Fruit fly (Drosophila melanogaster) whole organism, embryonic: Measurements from ENCODE around the gene MBD-like.

ENCODE experiments used
- Abd-B ChIP-seq: fragments of 200-800 bp; sonication (Bioruptor generic); optimal IDR thresholded peaks from 2 replicates; lab custom pipeline; 2018; ENCODE audit warnings: missing biosample characterization, mild to moderate bottlenecking, missing genetic modification characterization, moderate library complexity
- Antp ChIP-seq: fragments of 200-800 bp; sonication (Bioruptor generic); optimal IDR thresholded peaks from 3 replicates; lab custom pipeline; 2016; ENCODE audit warnings: missing biosample characterization, missing genetic modification characterization
- Asciz ChIP-seq: fragments of 200-800 bp; sonication (Bioruptor generic); optimal IDR thresholded peaks from 2 replicates; lab custom pipeline; 2017; ENCODE audit warnings: missing biosample characterization, mild to moderate bottlenecking, missing genetic modification characterization, missing genetic modification reagents
- CG10431 ChIP-seq: fragments of 200-800 bp; sonication (Bioruptor generic); optimal IDR thresholded peaks from 3 replicates; lab custom pipeline; 2018; ENCODE audit warnings: missing biosample characterization, mild to moderate bottlenecking, missing genetic modification characterization
- CG11560 ChIP-seq: fragments of 200-800 bp; sonication (Bioruptor generic); IDR thresholded peaks from 3 replicates; pipeline ENCODE4 v1.3.6; 2022; ENCODE audit warnings: missing biosample characterization, missing genetic modification characterization
- CG12155 ChIP-seq: fragments of 200-800 bp; sonication (Bioruptor generic); optimal IDR thresholded peaks from 3 replicates; lab custom pipeline; 2016; ENCODE audit warnings: missing biosample characterization, missing genetic modification characterization
- CG12219 ChIP-seq: fragments of 200-800 bp; sonication (Bioruptor generic); optimal IDR thresholded peaks from 3 replicates; lab custom pipeline; 2018; ENCODE audit warnings: missing biosample characterization, mild to moderate bottlenecking, missing genetic modification characterization
- CG13424 ChIP-seq: fragments of 200-800 bp; sonication (Bioruptor generic); optimal IDR thresholded peaks from 2 replicates; lab custom pipeline; 2019; ENCODE audit warnings: missing biosample characterization, mild to moderate bottlenecking, missing genetic modification characterization, moderate library complexity
- CG14965 ChIP-seq: fragments of 200-800 bp; sonication (Bioruptor generic); optimal IDR thresholded peaks from 2 replicates; lab custom pipeline; 2016; ENCODE audit warnings: missing biosample characterization, missing genetic modification characterization, borderline replicate concordance
- CG15073 ChIP-seq: fragments of 200-800 bp; sonication (Bioruptor generic); optimal IDR thresholded peaks from 2 replicates; lab custom pipeline; 2016; ENCODE audit warnings: missing biosample characterization, missing genetic modification characterization
- CG15601 ChIP-seq: fragments of 200-800 bp; sonication (Bioruptor generic); optimal IDR thresholded peaks from 3 replicates; lab custom pipeline; 2019; ENCODE audit warnings: missing biosample characterization, mild to moderate bottlenecking, missing genetic modification characterization, moderate library complexity
- CG1647 ChIP-seq: fragments of 200-800 bp; sonication (Bioruptor generic); optimal IDR thresholded peaks from 3 replicates; lab custom pipeline; 2016; ENCODE audit warnings: missing biosample characterization, missing genetic modification characterization
- CG17829 ChIP-seq: fragments of 200-800 bp; optimal IDR thresholded peaks from 2 replicates; lab custom pipeline; 2019; ENCODE audit warnings: missing biosample characterization, mild to moderate bottlenecking, missing genetic modification characterization, moderate library complexity
- CG2120 ChIP-seq: fragments of 200-800 bp; sonication (Bioruptor generic); optimal IDR thresholded peaks from 3 replicates; lab custom pipeline; 2016; ENCODE audit warnings: missing biosample characterization, missing genetic modification characterization
- CG32767 ChIP-seq: fragments of 200-800 bp; sonication (Bioruptor generic); IDR thresholded peaks from 2 replicates; pipeline ENCODE4 v1.3.6; 2022; ENCODE audit warnings: missing biosample characterization, missing genetic modification characterization
- CG6254 ChIP-seq: fragments of 200-800 bp; sonication (Bioruptor generic); optimal IDR thresholded peaks from 3 replicates; lab custom pipeline; 2017; ENCODE audit warnings: mild to moderate bottlenecking, missing biosample characterization, missing genetic modification reagents, missing genetic modification characterization
- CG7357 ChIP-seq: fragments of 200-800 bp; sonication (Bioruptor generic); IDR thresholded peaks from 3 replicates; pipeline ENCODE4 v1.3.6; 2022; ENCODE audit warnings: missing biosample characterization, missing genetic modification characterization
- CG7839 ChIP-seq: fragments of 200-800 bp; sonication (Bioruptor generic); optimal IDR thresholded peaks from 3 replicates; lab custom pipeline; 2018; ENCODE audit warnings: missing biosample characterization, mild to moderate bottlenecking, missing genetic modification characterization, moderate library complexity
- CG8388 ChIP-seq: fragments of 200-800 bp; sonication (Bioruptor generic); optimal IDR thresholded peaks from 2 replicates; lab custom pipeline; 2019; ENCODE audit warnings: missing biosample characterization, mild to moderate bottlenecking, missing genetic modification characterization, moderate library complexity
- Dll ChIP-seq: fragments of 200-800 bp; sonication (Bioruptor generic); IDR thresholded peaks from 4 replicates; pipeline ENCODE4 v1.3.6; 2022; ENCODE audit warnings: missing biosample characterization, missing genetic modification characterization; ENCODE audit not compliant: partially characterized antibody
- Dref ChIP-seq: fragments of 200-800 bp; sonication (Bioruptor generic); IDR thresholded peaks from 2 replicates; pipeline ENCODE4 v1.3.6; 2022; ENCODE audit warnings: missing biosample characterization, missing genetic modification characterization
- Elba2 ChIP-seq: fragments of 200-800 bp; sonication (Bioruptor generic); optimal IDR thresholded peaks from 3 replicates; lab custom pipeline; 2016; ENCODE audit warnings: missing biosample characterization, missing genetic modification characterization
- GATAe ChIP-seq: fragments of 200-800 bp; sonication (Bioruptor generic); conservative IDR thresholded peaks from 2 replicates; pipeline ENCODE4 v1.3.6; 2022; ENCODE audit warnings: missing biosample characterization, missing genetic modification characterization
- H2.0 ChIP-seq: fragments of 200-800 bp; sonication (Bioruptor generic); IDR thresholded peaks from 2 replicates; pipeline ENCODE4 v1.3.6; 2022; ENCODE audit warnings: missing biosample characterization, missing genetic modification characterization
- HLH4C ChIP-seq: fragments of 200-800 bp; sonication (Bioruptor generic); IDR thresholded peaks from 3 replicates; pipeline ENCODE4 v1.3.6; 2022; ENCODE audit warnings: missing biosample characterization, missing genetic modification characterization; ENCODE audit not compliant: partially characterized antibody
- HLHmδ ChIP-seq: fragments of 200-800 bp; sonication (Bioruptor generic); optimal IDR thresholded peaks from 2 replicates; lab custom pipeline; 2018; ENCODE audit warnings: missing biosample characterization, mild to moderate bottlenecking, missing genetic modification characterization, moderate library complexity
- Hey ChIP-seq: fragments of 200-800 bp; sonication (Bioruptor generic); optimal IDR thresholded peaks from 3 replicates; lab custom pipeline; 2018; ENCODE audit warnings: missing biosample characterization, mild to moderate bottlenecking, missing genetic modification characterization
- HmgD ChIP-seq: fragments of 200-800 bp; sonication (Bioruptor generic); optimal IDR thresholded peaks from 3 replicates; lab custom pipeline; 2016; ENCODE audit warnings: missing biosample characterization, missing genetic modification characterization
- Hsf ChIP-seq: fragments of 200-800 bp; sonication (Bioruptor generic); optimal IDR thresholded peaks from 3 replicates; lab custom pipeline; 2016; ENCODE audit warnings: missing biosample characterization, missing genetic modification characterization
- Lhr ChIP-seq: fragments of 200-800 bp; sonication (Bioruptor generic); optimal IDR thresholded peaks from 3 replicates; lab custom pipeline; 2017; ENCODE audit warnings: mild to moderate bottlenecking, missing biosample characterization, missing genetic modification reagents, missing genetic modification characterization
- Mad ChIP-seq: fragments of 200-800 bp; sonication (Bioruptor generic); optimal IDR thresholded peaks from 2 replicates; lab custom pipeline; 2016; ENCODE audit warnings: missing biosample characterization, missing genetic modification characterization
- Sox102F ChIP-seq: fragments of 200-800 bp; sonication (Bioruptor generic); optimal IDR thresholded peaks from 2 replicates; lab custom pipeline; 2018; ENCODE audit warnings: missing biosample characterization, mild to moderate bottlenecking, missing genetic modification characterization, moderate library complexity
- Vsx1 ChIP-seq: fragments of 200-800 bp; sonication (Bioruptor generic); optimal IDR thresholded peaks from 2 replicates; lab custom pipeline; 2017; ENCODE audit warnings: missing biosample characterization, mild to moderate bottlenecking, missing genetic modification characterization, missing genetic modification reagents
- Xbp1 ChIP-seq: fragments of 200-800 bp; sonication (Bioruptor generic); optimal IDR thresholded peaks from 3 replicates; lab custom pipeline; 2016; ENCODE audit warnings: missing biosample characterization, mild to moderate bottlenecking, missing genetic modification characterization
- bcd ChIP-seq: fragments of 200-800 bp; sonication (Bioruptor generic); optimal IDR thresholded peaks from 2 replicates; lab custom pipeline; 2017; ENCODE audit warnings: missing biosample characterization, mild to moderate bottlenecking, missing genetic modification characterization
- cad ChIP-seq: fragments of >200 bp; optimal IDR thresholded peaks from 2 replicates; lab custom pipeline; 2017; ENCODE audit warnings: missing biosample characterization, missing genetic modification characterization
- corto ChIP-seq: fragments of 200-800 bp; sonication (Bioruptor generic); optimal IDR thresholded peaks from 2 replicates; lab custom pipeline; 2016; ENCODE audit warnings: missing biosample characterization, mild to moderate bottlenecking, missing genetic modification characterization, moderate library complexity
- crp ChIP-seq, 2 experiments: fragments of 200-800 bp; sonication (Bioruptor generic); optimal IDR thresholded peaks; 2 replicates in 1 of 2; 3 replicates in 1 of 2; lab custom pipeline; 2017; ENCODE audit warnings: missing biosample characterization in 2 of 2, missing genetic modification characterization in 2 of 2, mild to moderate bottlenecking in 1 of 2, moderate library complexity in 1 of 2
- fd96Cb ChIP-seq: fragments of 200-800 bp; sonication (Bioruptor generic); optimal IDR thresholded peaks from 2 replicates; lab custom pipeline; 2018; ENCODE audit warnings: missing biosample characterization, mild to moderate bottlenecking, missing genetic modification characterization, moderate library complexity
- grau ChIP-seq: fragments of 200-800 bp; optimal IDR thresholded peaks from 3 replicates; lab custom pipeline; 2019; ENCODE audit warnings: missing biosample characterization, mild to moderate bottlenecking, missing genetic modification characterization, moderate library complexity
- hb ChIP-seq: fragments of 200-800 bp; sonication (Bioruptor generic); IDR thresholded peaks from 3 replicates; pipeline ENCODE4 v1.3.6; 2022; ENCODE audit warnings: missing biosample characterization, missing genetic modification characterization; ENCODE audit not compliant: partially characterized antibody
- hkb ChIP-seq, 2 experiments: fragments of 200-800 bp in 1 of 2; fragments of >200 bp in 1 of 2; sonication (Bioruptor generic) in 1 of 2; IDR thresholded peaks in 1 of 2; optimal IDR thresholded peaks in 1 of 2; 2 replicates each; pipeline versions ENCODE4 v1.3.6 to Lab custom; 2017 to 2022; ENCODE audit warnings: missing biosample characterization in 1 of 2, missing genetic modification characterization in 1 of 2
- pan ChIP-seq, 4 experiments: fragments of >200 bp in 3 of 4; fragments of 200-800 bp in 1 of 4; sonication (Bioruptor generic) in 1 of 4; optimal IDR thresholded peaks in 3 of 4; IDR thresholded peaks in 1 of 4; 2 replicates each; pipeline versions ENCODE4 v1.3.6 to Lab custom; 2017 to 2022; ENCODE audit warnings: missing biosample characterization in 2 of 4, missing genetic modification characterization in 2 of 4, mixed read lengths in 1 of 4
- pfk ChIP-seq: fragments of 200-800 bp; sonication (Bioruptor generic); optimal IDR thresholded peaks from 2 replicates; lab custom pipeline; 2018; ENCODE audit warnings: missing biosample characterization, mild to moderate bottlenecking, missing genetic modification characterization, moderate library complexity
- psq ChIP-seq: fragments of 200-800 bp; sonication (Bioruptor generic); optimal IDR thresholded peaks from 2 replicates; lab custom pipeline; 2017; ENCODE audit warnings: missing biosample characterization, missing genetic modification characterization
- sqz ChIP-seq: fragments of 200-800 bp; sonication (Bioruptor generic); optimal IDR thresholded peaks from 3 replicates; lab custom pipeline; 2018; ENCODE audit warnings: missing biosample characterization, mild to moderate bottlenecking, missing genetic modification characterization
- tgo ChIP-seq: fragments of 200-800 bp; sonication (Bioruptor generic); IDR thresholded peaks from 3 replicates; pipeline ENCODE4 v1.3.6; 2022; ENCODE audit warnings: missing biosample characterization, missing genetic modification characterization
- unpg ChIP-seq: fragments of 200-800 bp; sonication (Bioruptor generic); optimal IDR thresholded peaks from 3 replicates; lab custom pipeline; 2018; ENCODE audit warnings: missing biosample characterization, mild to moderate bottlenecking, missing genetic modification characterization, moderate library complexity
- wek ChIP-seq: fragments of 200-800 bp; sonication (Bioruptor generic); optimal IDR thresholded peaks from 3 replicates; lab custom pipeline; 2018; ENCODE audit warnings: missing biosample characterization, mild to moderate bottlenecking, missing genetic modification characterization, moderate library complexity

Gene MBD-like

dm6 chr3R:9534125-9534496 lies 25.4 kb upstream of the MBD-like start (continued):
- TF ChIP-seq cad (GFP tag; lab: Kevin White, UChicago) (no peak), Asciz (GFP tag; lab: Kevin White, UChicago) (peak; percentile 96), hkb (optimal IDR thresholded peaks at IDR 0.05; lab: Kevin White, UChicago) (no peak), hkb (GFP tag; IDR thresholded peaks at IDR 0.05; lab: Robert Waterston, UW) (peak; percentile 93), psq (GFP tag; lab: Kevin White, UChicago) (peak; percentile 72), Lhr (GFP tag; lab: Kevin White, UChicago) (peak; percentile 89), tgo (GFP tag; lab: Robert Waterston, UW) (peak; percentile 91), CG15073 (GFP tag; lab: Kevin White, UChicago) (peak; percentile 76), CG10431 (peak; percentile 82), crp (GFP tag; optimal IDR thresholded peaks at IDR 0.05; lab: Kevin White, UChicago) (peak in 1 of 2 experiments; percentile 46), CG6254 (GFP tag; lab: Kevin White, UChicago) (peak; percentile 93), CG8388 (peak; percentile 96), Hsf (peak; percentile 92), CG2120 (GFP tag; lab: Kevin White, UChicago) (peak; percentile 89), unpg (GFP tag; lab: Kevin White, UChicago) (peak; percentile 97), sqz (GFP tag; lab: Kevin White, UChicago) (peak; percentile 86), HmgD (peak; percentile 9), CG7357 (GFP tag; lab: Robert Waterston, UW) (peak; percentile 82), CG17829 (tag; lab: Kevin White, UChicago) (peak; percentile 95), Dref (GFP tag; lab: Robert Waterston, UW) (no peak), Vsx1 (GFP tag; lab: Kevin White, UChicago) (peak; percentile 72), Dll (GFP tag; lab: Robert Waterston, UW) (no peak), Mad (GFP tag; lab: Kevin White, UChicago) (peak; percentile 88), CG14965 (peak; percentile 82), corto (no peak), GATAe (GFP tag; lab: Robert Waterston, UW) (peak; percentile 33), Abd-B (GFP tag; lab: Kevin White, UChicago) (no peak), CG1647 (GFP tag; lab: Kevin White, UChicago) (peak; percentile 90), hb (GFP tag; lab: Robert Waterston, UW) (no peak), CG12219 (GFP tag; lab: Kevin White, UChicago) (peak; percentile 91), H2.0 (GFP tag; lab: Robert Waterston, UW) (peak; percentile 93), Sox102F (GFP tag; lab: Kevin White, UChicago) (peak; percentile 99), CG12155 (GFP tag; lab: Kevin White, UChicago) (peak; percentile 89), fd96Cb (tag; lab: Kevin White, UChicago) (peak; percentile 96), CG32767 (GFP tag; lab: Robert Waterston, UW) (peak; percentile 74; the same call in 1 of the 2 replicates), HLHmδ (no peak), pfk (GFP tag; lab: Kevin White, UChicago) (no peak), wek (GFP tag; lab: Kevin White, UChicago) (peak; percentile 74), pan (optimal IDR thresholded peaks at IDR 0.05; lab: Kevin White, UChicago) (no peak), pan (GFP tag; optimal IDR thresholded peaks at IDR 0.05 in 1 of 2, IDR thresholded peaks at IDR 0.05 in 1 of 2) (peak in 1 of 2 experiments; percentile 93), CG13424 (peak; percentile 95), CG7839 (tag; lab: Kevin White, UChicago) (peak; percentile 95), grau (peak; percentile 91), Antp (GFP tag; lab: Kevin White, UChicago) (peak; percentile 86), HLH4C (GFP tag; lab: Robert Waterston, UW) (no peak), CG15601 (tag; lab: Kevin White, UChicago) (peak; percentile 93), bcd (GFP tag; lab: Kevin White, UChicago) (peak; percentile 82), Elba2 (GFP tag; lab: Kevin White, UChicago) (no peak), Hey (no peak), CG11560 (no peak), Xbp1 (GFP tag; lab: Kevin White, UChicago) (peak; percentile 95)
